Fruit fly (Drosophila melanogaster): Measurements from ENCODE around the gene CG46519.
"Not testable (repeated sequence)": the region's sequence is repeated elsewhere in the genome, so short reads cannot be mapped to it uniquely, and the experiment has no call there.

The CG46519 gene

DNA sequence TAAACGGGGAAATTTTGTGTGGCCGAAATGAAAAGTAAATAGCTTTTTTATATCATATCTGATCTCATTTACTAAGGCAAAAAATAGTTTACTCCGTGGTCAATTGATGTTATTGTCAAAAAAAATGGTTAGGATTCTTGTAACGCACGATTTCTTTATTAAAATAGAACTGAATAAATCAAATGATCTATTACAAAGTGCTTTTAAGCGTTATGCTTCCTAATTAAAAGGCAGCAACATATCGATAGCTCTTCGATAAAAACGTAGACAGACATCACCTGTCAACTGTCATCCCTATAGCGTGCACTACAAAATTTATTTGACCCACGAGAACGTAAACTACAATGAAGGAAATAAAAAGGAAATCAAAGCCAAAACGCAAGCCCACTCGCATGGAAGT lies 9.9 kb downstream of the CG46519 start, which contains the start of gene CG46521:
TSS of gene CG46521 (plus strand) at position 301 of the 400 bp plus-strand sequence.
- TF ChIP-seq dsx (GFP tag; optimal IDR thresholded peaks at IDR 0.05; ENCODE audit: poor library complexity, severe bottlenecking); CG6808 (GFP tag; optimal IDR thresholded peaks at IDR 0.05); achi (GFP tag; optimal IDR thresholded peaks at IDR 0.05): not testable (repeated sequence)

DNA sequence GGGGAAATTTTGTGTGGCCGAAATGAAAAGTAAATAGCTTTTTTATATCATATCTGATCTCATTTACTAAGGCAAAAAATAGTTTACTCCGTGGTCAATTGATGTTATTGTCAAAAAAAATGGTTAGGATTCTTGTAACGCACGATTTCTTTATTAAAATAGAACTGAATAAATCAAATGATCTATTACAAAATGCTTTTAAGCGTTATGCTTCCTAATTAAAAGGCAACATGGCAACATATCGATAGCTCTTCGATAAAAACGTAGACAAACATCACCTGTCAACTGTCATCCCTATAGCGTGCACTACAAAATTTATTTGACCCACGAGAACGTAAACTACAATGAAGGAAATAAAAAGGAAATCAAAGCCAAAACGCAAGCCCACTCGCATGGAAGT lies 14.9 kb downstream of the CG46519 start, which contains the start of gene CG46522:
TSS of gene CG46522 (plus strand) at position 301 of the 400 bp plus-strand sequence.
- TF ChIP-seq CG32006 (GFP tag; optimal IDR thresholded peaks at IDR 0.05); topi (GFP tag; optimal IDR thresholded peaks at IDR 0.05); Eip78C (GFP tag): not testable (repeated sequence)

DNA sequence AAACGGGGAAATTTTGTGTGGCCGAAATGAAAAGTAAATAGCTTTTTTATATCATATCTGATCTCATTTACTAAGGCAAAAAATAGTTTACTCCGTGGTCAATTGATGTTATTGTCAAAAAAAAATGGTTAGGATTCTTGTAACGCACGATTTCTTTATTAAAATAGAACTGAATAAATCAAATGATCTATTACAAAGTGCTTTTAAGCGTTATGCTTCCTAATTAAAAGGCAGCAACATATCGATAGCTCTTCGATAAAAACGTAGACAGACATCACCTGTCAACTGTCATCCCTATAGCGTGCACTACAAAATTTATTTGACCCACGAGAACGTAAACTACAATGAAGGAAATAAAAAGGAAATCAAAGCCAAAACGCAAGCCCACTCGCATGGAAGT lies 19.9 kb downstream of the CG46519 start, which contains the start of gene CG41562:
TSS of gene CG41562 (plus strand) at position 301 of the 400 bp plus-strand sequence.
- not testable (repeated sequence) for TF ChIP-seq CG15336 (GFP tag; IDR thresholded peaks at IDR 0.05); topi (GFP tag; optimal IDR thresholded peaks at IDR 0.05); acj6 (GFP tag; optimal IDR thresholded peaks at IDR 0.05)

All from whole organism, prepupa.